Fruit fly (Drosophila melanogaster) whole organism, wandering third instar larva: ENCODE results near the gene CG43968.

Experiments used
- Dfd ChIP-seq: fragments of >200 bp; optimal IDR thresholded peaks from 2 replicates; lab custom pipeline; 2017; ENCODE audit warnings: missing biosample characterization, missing genetic modification characterization
- Hr78 ChIP-seq: fragments of >200 bp; optimal IDR thresholded peaks from 2 replicates; lab custom pipeline; 2017; ENCODE audit warnings: missing biosample characterization, missing genetic modification characterization
- Sp1 ChIP-seq: fragments of 200-800 bp; sonication (Bioruptor generic); optimal IDR thresholded peaks from 3 replicates; lab custom pipeline; 2019; ENCODE audit warnings: missing biosample characterization, mild to moderate bottlenecking, missing genetic modification characterization, moderate library complexity
- br ChIP-seq: fragments of 200-800 bp; sonication (Bioruptor generic); optimal IDR thresholded peaks from 2 replicates; lab custom pipeline; 2016; ENCODE audit warnings: missing biosample characterization, missing genetic modification characterization
- brk ChIP-seq: fragments of 200-800 bp; sonication (Bioruptor generic); optimal IDR thresholded peaks from 2 replicates; lab custom pipeline; 2016; ENCODE audit warnings: missing biosample characterization, mild to moderate bottlenecking, missing genetic modification characterization
- dl ChIP-seq, 2 experiments: fragments of 175-275, 200-275 bp in 1 of 2; fragments of 200-275 bp in 1 of 2; sonication (Bioruptor generic); optimal IDR thresholded peaks; lab custom pipeline; 2018; ENCODE audit warnings: mild to moderate bottlenecking in 2 of 2, missing biosample characterization in 2 of 2, missing genetic modification characterization in 2 of 2, moderate library complexity in 2 of 2; ENCODE audit not compliant: partially characterized antibody in 2 of 2, insufficient read depth in 1 of 2
- dsf ChIP-seq: sonication (Bioruptor generic); optimal IDR thresholded peaks from 2 replicates; lab custom pipeline; 2016; ENCODE audit warnings: missing biosample characterization, missing genetic modification characterization, borderline replicate concordance
- fru ChIP-seq: fragments of 200-800 bp; sonication (Bioruptor generic); optimal IDR thresholded peaks from 3 replicates; lab custom pipeline; 2016; ENCODE audit warnings: missing biosample characterization, mild to moderate bottlenecking, missing genetic modification characterization
- lola ChIP-seq: fragments of >200 bp; optimal IDR thresholded peaks from 2 replicates; lab custom pipeline; 2017; ENCODE audit warnings: missing biosample characterization, missing genetic modification characterization
- tai ChIP-seq: sonication (Bioruptor generic); optimal IDR thresholded peaks from 2 replicates; lab custom pipeline; 2016; ENCODE audit warnings: missing biosample characterization, missing genetic modification characterization
- usp ChIP-seq: fragments of >200 bp; optimal IDR thresholded peaks from 2 replicates; lab custom pipeline; 2017; ENCODE audit warnings: missing biosample characterization, missing genetic modification characterization
- woc ChIP-seq: sonication (Bioruptor generic); optimal IDR thresholded peaks from 2 replicates; lab custom pipeline; 2016; ENCODE audit warnings: missing biosample characterization, mild to moderate bottlenecking, missing genetic modification characterization

DNA sequence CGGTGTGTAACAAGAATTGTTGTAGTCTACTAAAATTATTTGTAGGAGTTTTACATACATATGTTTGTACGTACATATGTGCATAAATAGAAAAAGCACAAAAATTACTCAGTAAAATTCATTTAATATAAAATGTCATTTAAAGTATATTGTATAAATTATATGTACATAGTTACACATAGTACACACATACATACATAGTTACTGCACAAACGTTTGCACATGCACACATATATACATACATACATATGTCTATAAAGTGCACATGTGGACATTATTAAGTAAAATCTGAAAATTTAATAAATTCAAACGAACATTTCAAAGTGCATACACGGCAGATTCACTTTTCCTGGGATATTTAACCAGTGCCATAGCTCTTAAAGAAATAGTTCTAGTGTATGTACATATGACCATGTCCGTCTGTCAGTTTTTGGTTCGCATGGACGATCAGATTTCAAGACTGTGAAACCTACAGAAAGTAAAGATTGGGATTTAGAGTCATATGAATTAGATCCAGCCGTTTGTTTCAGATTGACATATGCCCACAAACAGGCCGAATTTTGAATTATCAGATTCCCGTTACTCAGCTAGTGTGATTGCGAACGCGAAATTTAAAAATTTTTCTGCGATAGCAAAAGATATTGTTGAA is 45.7 kb upstream of the CG43968 start:
- TF ChIP-seq dl (GFP tag; optimal IDR thresholded peaks at IDR 0.05; lab: Kevin White, UChicago; ENCODE audit: insufficient read depth in 1 of 2, partially characterized antibody in 2 of 2) (no peak), Sp1 (GFP tag; lab: Kevin White, UChicago) (no peak), fru (no peak), usp (GFP tag; lab: Kevin White, UChicago) (no peak), Hr78 (GFP tag; lab: Kevin White, UChicago) (no peak), brk (no peak), lola (no peak), woc (GFP tag; lab: Kevin White, UChicago) (no peak), dsf (no peak), Dfd (GFP tag; lab: Kevin White, UChicago) (no peak), br (no peak), tai (GFP tag; lab: Kevin White, UChicago) (no peak)
